Worm (Caenorhabditis elegans): ENCODE measurements around the gene srbc-82.

The srbc-82 gene

ce11 chrV:16300276-16300675 lies at the start of gene srbc-82:
Gene srbc-82 (plus strand): TSS chrV:16300576.
- TF ChIP-seq ceh-82 (tag; optimal IDR thresholded peaks at IDR 0.05): no peak
- no peak for TF ChIP-seq lin-15B (tag; optimal IDR thresholded peaks at IDR 0.05)
- TF ChIP-seq nhr-23 (tag; optimal IDR thresholded peaks at IDR 0.05): no peak

DNA sequence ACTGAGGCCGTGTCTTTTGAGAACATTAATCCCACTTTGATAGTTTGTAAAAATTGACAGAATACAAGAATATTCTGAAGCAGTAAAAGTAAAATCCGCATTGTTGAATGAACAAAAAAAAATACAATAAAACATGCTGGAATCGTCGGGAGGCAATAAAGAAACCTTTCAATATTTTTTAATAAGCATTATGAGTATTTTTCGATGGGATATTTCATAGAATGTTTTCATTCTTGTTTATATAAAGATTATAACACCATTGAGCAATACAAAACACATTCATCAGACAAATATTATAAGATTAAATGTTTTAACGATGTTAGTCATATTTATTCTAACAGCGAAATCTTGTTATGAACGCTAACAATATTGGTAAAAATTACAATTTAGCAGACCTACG lies 46.7 kb upstream of the srbc-82 start, which contains the start of gene gcy-20:
Gene gcy-20, minus strand, starts transcription at position 101 of the 400 bp plus-strand sequence.
- no peak for TF ChIP-seq zag-1 (tag; optimal IDR thresholded peaks at IDR 0.05)
- TF ChIP-seq skn-1 (tag; optimal IDR thresholded peaks at IDR 0.05): no peak
- no peak for TF ChIP-seq fkh-2 (tag; optimal IDR thresholded peaks at IDR 0.05)
- TF ChIP-seq elt-3 (tag; optimal IDR thresholded peaks at IDR 0.05): no peak
- TF ChIP-seq ceh-82 (tag; optimal IDR thresholded peaks at IDR 0.05): no peak
- no peak for TF ChIP-seq egl-27 (tag; optimal IDR thresholded peaks at IDR 0.05)
- no peak for TF ChIP-seq ztf-4 (tag; optimal IDR thresholded peaks at IDR 0.05)
- no peak for TF ChIP-seq hmg-11 (tag; optimal IDR thresholded peaks at IDR 0.05)
- TF ChIP-seq nhr-67 (tag; optimal IDR thresholded peaks at IDR 0.05): no peak
- TF ChIP-seq jun-1 (tag; optimal IDR thresholded peaks at IDR 0.05): no peak
- TF ChIP-seq nhr-25 (tag; optimal IDR thresholded peaks at IDR 0.05): no peak
- no peak for TF ChIP-seq nhr-11 (tag; optimal IDR thresholded peaks at IDR 0.05)
- no peak for TF ChIP-seq elt-2 (tag; optimal IDR thresholded peaks at IDR 0.05)
- TF ChIP-seq nhr-43 (tag; optimal IDR thresholded peaks at IDR 0.05; ENCODE audit: poor library complexity, severe bottlenecking): no peak
- TF ChIP-seq lin-15B (tag; optimal IDR thresholded peaks at IDR 0.05): no peak
- TF ChIP-seq daf-12 (tag; optimal IDR thresholded peaks at IDR 0.05): no peak

ce11 chrV:16256395-16256794 lies 44.0 kb upstream of the srbc-82 start, which contains the start of gene bgnt-1.3:
Gene bgnt-1.3 (minus strand): TSS chrV:16256495.
- TF ChIP-seq tbx-2 (tag; optimal IDR thresholded peaks at IDR 0.05) (no peak), unc-62 (GFP tag; optimal IDR thresholded peaks at IDR 0.05) (no peak), nhr-25 (tag; optimal IDR thresholded peaks at IDR 0.05) (no peak)

DNA sequence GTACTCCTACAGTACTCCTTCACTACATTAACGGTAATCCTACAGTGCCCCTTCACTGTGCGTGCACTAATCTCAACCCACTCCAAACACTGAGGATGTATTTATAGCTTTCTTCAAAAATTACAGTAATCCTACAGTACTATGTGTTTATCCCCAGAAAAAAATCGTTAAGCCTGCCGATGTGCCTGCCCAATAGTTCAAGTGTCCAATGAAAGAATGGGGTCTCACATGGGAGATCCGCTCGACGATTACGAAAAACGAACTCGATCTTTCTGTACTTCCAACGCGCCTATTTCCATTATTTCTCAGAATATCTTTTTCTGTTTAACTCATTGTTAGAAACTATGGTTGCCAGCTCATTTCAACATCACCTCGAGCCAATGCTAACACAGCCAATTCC lies 42.2 kb upstream of the srbc-82 start, which contains the start of gene nhr-218:
Gene nhr-218, plus strand, starts transcription at position 301 of the 400 bp plus-strand sequence.
- TF ChIP-seq ceh-16 (tag; optimal IDR thresholded peaks at IDR 0.05) (no peak), hmg-11 (tag; optimal IDR thresholded peaks at IDR 0.05) (no peak), zag-1 (tag; optimal IDR thresholded peaks at IDR 0.05) (no peak), fkh-2 (tag; optimal IDR thresholded peaks at IDR 0.05) (no peak), pqm-1 (tag; optimal IDR thresholded peaks at IDR 0.05) (no peak), elt-3 (tag; optimal IDR thresholded peaks at IDR 0.05) (no peak), nhr-237 (tag; optimal IDR thresholded peaks at IDR 0.05) (no peak)

DNA sequence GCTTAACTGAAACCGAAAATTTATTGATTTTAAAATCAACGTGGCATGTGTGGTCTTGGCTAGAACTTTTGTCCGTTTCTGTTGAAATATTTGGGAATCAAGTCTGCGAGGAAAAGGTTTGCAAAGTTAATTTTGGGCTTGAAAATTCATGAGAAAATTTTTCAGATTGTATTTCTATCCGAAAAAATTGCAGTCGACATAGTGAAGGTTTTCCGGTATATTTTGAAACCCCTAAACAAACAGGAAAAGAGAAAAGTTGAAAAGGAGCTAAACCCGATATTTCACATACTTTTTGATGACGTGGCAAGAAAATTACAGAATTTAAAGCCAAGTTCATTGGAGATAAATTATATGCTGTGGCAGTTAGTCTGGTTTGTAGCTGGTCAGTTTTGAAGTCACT lies 40.7 kb upstream of the srbc-82 start, which contains the start of gene nhr-127:
Gene nhr-127, plus strand, starts transcription at position 301 of the 400 bp plus-strand sequence.
- TF ChIP-seq nhr-12 (tag; optimal IDR thresholded peaks at IDR 0.05): no peak
- no peak for TF ChIP-seq ztf-4 (tag; optimal IDR thresholded peaks at IDR 0.05)
- TF ChIP-seq daf-12 (tag; optimal IDR thresholded peaks at IDR 0.05): no peak
- TF ChIP-seq sea-2 (GFP tag; optimal IDR thresholded peaks at IDR 0.05): no peak
- no peak for TF ChIP-seq R02D3.7 (tag; optimal IDR thresholded peaks at IDR 0.05)
- no peak for TF ChIP-seq lsy-12 (tag; optimal IDR thresholded peaks at IDR 0.05)
- no peak for TF ChIP-seq unc-62 (GFP tag; optimal IDR thresholded peaks at IDR 0.05)

- TF ChIP-seq ztf-11 (tag; optimal IDR thresholded peaks at IDR 0.05) (no peak), fkh-10 (GFP tag; optimal IDR thresholded peaks at IDR 0.05) (no peak), nhr-67 (tag; optimal IDR thresholded peaks at IDR 0.05) (no peak), nhr-237 (tag; optimal IDR thresholded peaks at IDR 0.05) (no peak), hmg-11 (tag; optimal IDR thresholded peaks at IDR 0.05) (no peak), lin-15B (tag; optimal IDR thresholded peaks at IDR 0.05) (no peak), R02D3.7 (tag; optimal IDR thresholded peaks at IDR 0.05) (no peak), ama-1 (optimal IDR thresholded peaks at IDR 0.05) (no peak), nhr-11 (tag; optimal IDR thresholded peaks at IDR 0.05) (no peak), ceh-9 (tag; optimal IDR thresholded peaks at IDR 0.05) (no peak), nhr-28 (tag; optimal IDR thresholded peaks at IDR 0.05) (no peak), nhr-23 (tag; optimal IDR thresholded peaks at IDR 0.05) (no peak), lsy-12 (tag; optimal IDR thresholded peaks at IDR 0.05) (no peak), daf-12 (tag; optimal IDR thresholded peaks at IDR 0.05) (no peak), mdl-1 (tag; optimal IDR thresholded peaks at IDR 0.05) (no peak), pqm-1 (tag; optimal IDR thresholded peaks at IDR 0.05) (no peak), ceh-16 (tag; optimal IDR thresholded peaks at IDR 0.05) (no peak), fos-1 (tag; optimal IDR thresholded peaks at IDR 0.05) (no peak), aly-2 (tag; optimal IDR thresholded peaks at IDR 0.05) (no peak), nhr-25 (tag; optimal IDR thresholded peaks at IDR 0.05) (no peak)
Observed at ce11 chrV:16266514-16266913, 33.9 kb upstream of the srbc-82 start, which contains the start of gene T13F3.4. Gene T13F3.4 (minus strand): TSS chrV:16266614.

All from whole organism, L3 larva.